Worm (Caenorhabditis elegans) whole organism, early embryonic: Measurements from ENCODE around the gene ZC404.16.

Experiments used
- ama-1 ChIP-seq: fragments of 150-350 bp; optimal IDR thresholded peaks from 2 replicates; lab custom pipeline; 2014
- flt-1 ChIP-seq: fragments of 200-800 bp; sonication (Bioruptor generic); IDR thresholded peaks from 2 replicates; pipeline ENCODE4 v1.3.6; 2022; ENCODE audit warnings: missing genetic modification characterization, missing compliant biosample characterization
- hmbx-1 ChIP-seq: sonication (generic microtip); optimal IDR thresholded peaks from 2 replicates; lab custom pipeline; 2016; ENCODE audit warnings: mild to moderate bottlenecking, missing genetic modification characterization, missing compliant biosample characterization
- hmg-4 ChIP-seq: fragments of 200-800 bp; sonication (Bioruptor generic); optimal IDR thresholded peaks from 2 replicates; lab custom pipeline; 2018; ENCODE audit warnings: mild to moderate bottlenecking, missing genetic modification characterization, missing compliant biosample characterization
- scrt-1 ChIP-seq: fragments of 200-800 bp; sonication (Bioruptor generic); IDR thresholded peaks from 2 replicates; pipeline ENCODE4 v1.3.6; 2022; ENCODE audit warnings: missing genetic modification characterization, missing compliant biosample characterization
- sea-1 ChIP-seq: fragments of 200-800 bp; sonication (Bioruptor generic); conservative IDR thresholded peaks from 2 replicates; pipeline ENCODE4 v1.3.6; 2022; ENCODE audit warnings: missing genetic modification characterization, missing compliant biosample characterization
- tbx-11 ChIP-seq: fragments of 200-800 bp; sonication (Bioruptor generic); IDR thresholded peaks from 2 replicates; pipeline ENCODE4 v1.3.6; 2022; ENCODE audit warnings: missing genetic modification characterization, missing compliant biosample characterization
- tbx-37 ChIP-seq: fragments of 200-800 bp; sonication (Bioruptor generic); conservative IDR thresholded peaks from 2 replicates; pipeline ENCODE4 v1.3.6; 2022; ENCODE audit warnings: missing genetic modification reagents, missing genetic modification characterization, missing compliant biosample characterization
- tra-4 ChIP-seq: sonication (generic microtip); optimal IDR thresholded peaks from 2 replicates; lab custom pipeline; 2017; ENCODE audit warnings: missing genetic modification characterization, missing compliant biosample characterization

DNA sequence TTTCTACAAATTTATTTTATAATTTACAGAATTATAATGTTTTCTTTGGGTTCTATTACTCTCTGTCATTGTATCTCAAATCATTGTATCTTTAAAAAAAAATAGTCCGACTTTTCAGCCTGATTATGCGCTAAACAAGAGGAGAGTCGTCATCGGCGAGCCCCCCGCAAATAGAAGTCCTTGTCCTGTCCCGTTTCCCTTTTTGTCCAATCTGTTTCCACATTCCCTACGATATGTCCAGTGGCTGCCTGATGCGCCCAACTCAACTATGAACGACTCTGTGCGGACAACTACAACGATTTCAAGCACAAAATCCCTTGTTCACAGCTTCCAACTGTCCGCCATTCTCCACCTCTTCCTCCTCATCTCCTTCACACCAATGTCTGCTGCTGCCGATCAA, 15.6 kb downstream of the ZC404.16 start, which contains the start of gene dbl-1:
- TF ChIP-seq tbx-37 (GFP tag; lab: Robert Waterston, UW) (no peak), ama-1 (lab: Kevin White, UChicago) (no peak), scrt-1 (GFP tag; lab: Robert Waterston, UW) (no peak), hmg-4 (GFP tag; lab: Kevin White, UChicago) (no peak), tbx-11 (GFP tag; lab: Robert Waterston, UW) (no peak), tra-4 (tag; lab: Kevin White, UChicago) (no peak), flt-1 (GFP tag; lab: Robert Waterston, UW) (no peak), sea-1 (GFP tag; lab: Robert Waterston, UW) (no peak), hmbx-1 (tag; lab: Kevin White, UChicago) (no peak)
